Worm (Caenorhabditis elegans) whole organism, early embryonic: ENCODE results near the gene nhr-131.

Source experiments
- B0310.2 ChIP-seq: sonication (generic microtip); optimal IDR thresholded peaks from 2 replicates; lab custom pipeline; 2016; ENCODE audit warnings: mild to moderate bottlenecking, missing genetic modification characterization, missing compliant biosample characterization
- F13C5.2 ChIP-seq: sonication (generic microtip); optimal IDR thresholded peaks from 2 replicates; lab custom pipeline; 2017; ENCODE audit warnings: mild to moderate bottlenecking, missing genetic modification characterization, inconsistent platforms, missing compliant biosample characterization
- aly-1 ChIP-seq: sonication (generic microtip); optimal IDR thresholded peaks from 2 replicates; lab custom pipeline; 2016; ENCODE audit warnings: missing genetic modification characterization, missing compliant biosample characterization
- ama-1 ChIP-seq: fragments of 150-350 bp; optimal IDR thresholded peaks from 2 replicates; lab custom pipeline; 2014
- ceh-13 ChIP-seq: fragments of 200-800 bp; sonication (Bioruptor generic); optimal IDR thresholded peaks from 2 replicates; lab custom pipeline; 2018; ENCODE audit warnings: mild to moderate bottlenecking, missing genetic modification characterization, missing compliant biosample characterization
- ceh-36 ChIP-seq: sonication (generic microtip); optimal IDR thresholded peaks from 2 replicates; lab custom pipeline; 2016; ENCODE audit warnings: missing genetic modification characterization, inconsistent platforms, missing compliant biosample characterization
- ets-7 ChIP-seq: sonication (generic microtip); optimal IDR thresholded peaks from 2 replicates; lab custom pipeline; 2016; ENCODE audit warnings: missing genotype, missing genetic modification characterization, missing compliant biosample characterization
- flt-1 ChIP-seq: fragments of 200-800 bp; sonication (Bioruptor generic); IDR thresholded peaks from 2 replicates; pipeline ENCODE4 v1.3.6; 2022; ENCODE audit warnings: missing genetic modification characterization, missing compliant biosample characterization
- hmbx-1 ChIP-seq: sonication (generic microtip); optimal IDR thresholded peaks from 2 replicates; lab custom pipeline; 2016; ENCODE audit warnings: mild to moderate bottlenecking, missing genetic modification characterization, missing compliant biosample characterization
- hmg-4 ChIP-seq: fragments of 200-800 bp; sonication (Bioruptor generic); optimal IDR thresholded peaks from 2 replicates; lab custom pipeline; 2018; ENCODE audit warnings: mild to moderate bottlenecking, missing genetic modification characterization, missing compliant biosample characterization
- hnd-1 ChIP-seq: sonication (generic microtip); optimal IDR thresholded peaks from 2 replicates; lab custom pipeline; 2016; ENCODE audit warnings: missing genetic modification characterization, missing compliant biosample characterization
- pes-1 ChIP-seq: fragments of 200-800 bp; sonication (Bioruptor generic); IDR thresholded peaks from 2 replicates; pipeline ENCODE4 v1.3.6; 2022; ENCODE audit warnings: missing genetic modification reagents, missing genetic modification characterization, missing compliant biosample characterization
- scrt-1 ChIP-seq: fragments of 200-800 bp; sonication (Bioruptor generic); IDR thresholded peaks from 2 replicates; pipeline ENCODE4 v1.3.6; 2022; ENCODE audit warnings: missing genetic modification characterization, missing compliant biosample characterization
- sea-1 ChIP-seq: fragments of 200-800 bp; sonication (Bioruptor generic); conservative IDR thresholded peaks from 2 replicates; pipeline ENCODE4 v1.3.6; 2022; ENCODE audit warnings: missing genetic modification characterization, missing compliant biosample characterization
- tbx-11 ChIP-seq: fragments of 200-800 bp; sonication (Bioruptor generic); IDR thresholded peaks from 2 replicates; pipeline ENCODE4 v1.3.6; 2022; ENCODE audit warnings: missing genetic modification characterization, missing compliant biosample characterization
- tbx-37 ChIP-seq: fragments of 200-800 bp; sonication (Bioruptor generic); conservative IDR thresholded peaks from 2 replicates; pipeline ENCODE4 v1.3.6; 2022; ENCODE audit warnings: missing genetic modification reagents, missing genetic modification characterization, missing compliant biosample characterization
- tra-4 ChIP-seq: sonication (generic microtip); optimal IDR thresholded peaks from 2 replicates; lab custom pipeline; 2017; ENCODE audit warnings: missing genetic modification characterization, missing compliant biosample characterization

The nhr-131 gene

ce11 chrV:494284-494683 is at the start of gene nhr-131:
TSS of gene nhr-131 (plus strand) at chrV:494370.
- TF ChIP-seq hmbx-1 (tag; lab: Kevin White, UChicago) (no peak), flt-1 (GFP tag; lab: Robert Waterston, UW) (no peak), ama-1 (no peak)

ce11 chrV:446574-446973 is 47.6 kb upstream of the nhr-131 start, which contains the start of gene srh-34:
TSS of gene srh-34 (minus strand) at chrV:446674.
- TF ChIP-seq tra-4 (no peak), aly-1 (tag; lab: Kevin White, UChicago) (no peak), hmg-4 (GFP tag; lab: Kevin White, UChicago) (no peak), flt-1 (GFP tag; lab: Robert Waterston, UW) (no peak), scrt-1 (GFP tag; lab: Robert Waterston, UW) (no peak), B0310.2 (tag; lab: Kevin White, UChicago) (no peak), ceh-13 (GFP tag; lab: Kevin White, UChicago) (no peak), ama-1 (no peak), hmbx-1 (tag; lab: Kevin White, UChicago) (no peak), ets-7 (no peak), ceh-36 (tag; lab: Kevin White, UChicago) (no peak), pes-1 (GFP tag; lab: Robert Waterston, UW) (no peak), hnd-1 (tag; lab: Kevin White, UChicago) (no peak), tbx-37 (GFP tag; lab: Robert Waterston, UW) (no peak), tbx-11 (GFP tag; lab: Robert Waterston, UW) (no peak), F13C5.2 (no peak), sea-1 (GFP tag; lab: Robert Waterston, UW) (no peak)

DNA sequence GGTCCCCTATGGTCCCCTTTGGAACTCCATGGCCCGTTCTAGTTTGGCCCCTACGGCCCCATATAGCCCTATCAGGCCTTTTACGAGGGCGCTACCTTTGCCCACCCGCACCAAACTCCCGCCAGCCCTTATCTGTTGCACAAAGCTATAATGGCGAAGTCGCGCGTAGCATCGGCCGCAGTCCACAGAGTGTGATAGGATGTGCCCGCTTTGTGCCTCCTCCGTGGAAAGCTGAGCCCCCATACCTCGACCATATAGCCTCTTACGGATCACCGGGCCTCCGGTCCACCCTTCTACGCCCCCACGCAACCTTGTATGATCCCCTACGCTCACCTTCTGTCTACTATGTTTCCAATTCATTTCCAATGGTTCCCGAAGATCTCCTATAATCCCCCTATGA is 47.2 kb upstream of the nhr-131 start:
- no peak for TF ChIP-seq ama-1
- TF ChIP-seq hmg-4 (GFP tag; lab: Kevin White, UChicago) = peak; percentile 23

DNA sequence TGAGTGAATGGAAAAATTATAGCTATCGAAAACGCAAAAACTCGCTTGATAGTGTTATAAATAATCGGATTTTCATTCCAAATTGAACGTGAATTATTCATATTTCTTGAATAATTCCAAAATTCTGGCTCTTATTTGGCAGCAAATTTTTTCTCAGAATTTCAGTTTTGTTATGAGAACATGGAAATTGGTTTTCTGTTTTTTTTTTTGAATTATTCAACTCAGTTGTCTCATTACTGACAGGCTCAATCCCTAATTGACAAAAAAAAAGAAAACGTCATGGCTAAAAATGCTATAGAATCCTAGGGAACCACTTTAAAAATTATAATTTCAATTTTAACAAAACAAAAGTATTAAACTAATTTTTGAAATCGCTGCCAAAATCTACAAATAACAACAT is 45.0 kb upstream of the nhr-131 start, which contains the start of gene srh-35:
Gene srh-35 (minus strand): TSS at position 101 of the 400 bp plus-strand sequence.
- TF ChIP-seq tbx-11 (GFP tag; lab: Robert Waterston, UW) (no peak), sea-1 (GFP tag; lab: Robert Waterston, UW) (no peak), scrt-1 (GFP tag; lab: Robert Waterston, UW) (no peak), B0310.2 (tag; lab: Kevin White, UChicago) (no peak), ceh-36 (tag; lab: Kevin White, UChicago) (no peak), pes-1 (GFP tag; lab: Robert Waterston, UW) (no peak), F13C5.2 (no peak), aly-1 (tag; lab: Kevin White, UChicago) (no peak)

DNA sequence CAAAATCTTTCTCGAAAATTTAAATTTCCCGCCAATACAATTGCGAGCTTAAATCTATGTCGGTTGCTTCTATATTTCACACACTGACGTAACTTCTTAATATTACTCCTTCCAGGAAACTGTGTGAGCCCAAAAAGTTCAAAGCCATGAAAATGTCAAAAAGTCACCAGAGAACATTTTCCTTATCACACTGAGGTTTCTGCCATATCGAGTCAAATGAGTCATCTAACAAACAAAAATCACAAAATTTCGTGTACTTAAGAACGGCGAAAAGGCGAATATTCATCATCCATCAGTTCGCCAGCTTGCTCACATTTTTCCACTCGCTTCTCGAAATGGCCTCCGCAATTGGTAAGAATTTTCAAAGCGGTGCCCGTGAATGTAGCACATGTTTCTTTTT is 44.5 kb upstream of the nhr-131 start, which contains the start of gene M02H5.8:
Gene M02H5.8 (plus strand): TSS at position 297 of the 400 bp plus-strand sequence.
- no peak for TF ChIP-seq tbx-37 (GFP tag; lab: Robert Waterston, UW)
- no peak for TF ChIP-seq hmbx-1 (tag; lab: Kevin White, UChicago)
- TF ChIP-seq F13C5.2 = no peak
- TF ChIP-seq ceh-13 (GFP tag; lab: Kevin White, UChicago) = no peak
- TF ChIP-seq ets-7 = no peak
- no peak for TF ChIP-seq hmg-4 (GFP tag; lab: Kevin White, UChicago)
- no peak for TF ChIP-seq ceh-36 (tag; lab: Kevin White, UChicago)
- TF ChIP-seq pes-1 (GFP tag; lab: Robert Waterston, UW) = no peak
- no peak for TF ChIP-seq aly-1 (tag; lab: Kevin White, UChicago)
- no peak for TF ChIP-seq scrt-1 (GFP tag; lab: Robert Waterston, UW)
- TF ChIP-seq ama-1 = no peak
- no peak for TF ChIP-seq sea-1 (GFP tag; lab: Robert Waterston, UW)
- no peak for TF ChIP-seq tra-4
- TF ChIP-seq B0310.2 (tag; lab: Kevin White, UChicago) = no peak
- no peak for TF ChIP-seq hnd-1 (tag; lab: Kevin White, UChicago)
- TF ChIP-seq flt-1 (GFP tag; lab: Robert Waterston, UW) = no peak

- TF ChIP-seq pes-1 (GFP tag; lab: Robert Waterston, UW) (no peak), hmg-4 (GFP tag; lab: Kevin White, UChicago) (no peak), F13C5.2 (no peak), scrt-1 (GFP tag; lab: Robert Waterston, UW) (no peak), ama-1 (no peak), hmbx-1 (tag; lab: Kevin White, UChicago) (no peak), hnd-1 (tag; lab: Kevin White, UChicago) (no peak), B0310.2 (tag; lab: Kevin White, UChicago) (no peak), tbx-37 (GFP tag; lab: Robert Waterston, UW) (no peak)
Measured at ce11 chrV:450757-451501, 43.2 kb upstream of the nhr-131 start, which contains the start of gene nhr-123. TSS of gene nhr-123 (plus strand) at chrV:451451.

DNA sequence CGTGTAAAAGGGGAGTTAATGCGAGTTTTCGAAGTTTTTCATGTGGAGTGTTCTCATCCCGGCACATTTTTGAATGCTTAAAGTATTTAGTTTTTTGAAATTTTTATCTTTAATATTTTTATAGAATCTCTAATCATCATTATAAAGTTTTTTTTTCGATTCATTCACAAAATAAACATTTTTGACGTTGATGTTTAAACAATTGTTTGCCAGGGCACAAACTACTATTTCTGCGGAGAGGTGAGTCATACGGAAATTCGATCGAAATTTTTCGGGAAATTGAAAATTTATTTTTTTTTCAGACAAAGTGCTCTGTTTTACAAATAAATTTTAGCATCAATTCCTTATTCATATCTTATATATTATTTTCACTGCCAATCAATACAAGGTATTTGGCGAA is 40.6 kb upstream of the nhr-131 start, which contains the start of gene nhr-98:
Gene nhr-98 (plus strand): TSS at position 301 of the 400 bp plus-strand sequence.
- no peak for TF ChIP-seq ceh-13 (GFP tag; lab: Kevin White, UChicago)
- no peak for TF ChIP-seq ama-1
- TF ChIP-seq scrt-1 (GFP tag; lab: Robert Waterston, UW) = no peak
- TF ChIP-seq flt-1 (GFP tag; lab: Robert Waterston, UW) = no peak
- no peak for TF ChIP-seq aly-1 (tag; lab: Kevin White, UChicago)
- TF ChIP-seq hmg-4 (GFP tag; lab: Kevin White, UChicago) = no peak
- TF ChIP-seq pes-1 (GFP tag; lab: Robert Waterston, UW) = no peak
- no peak for TF ChIP-seq ets-7
- TF ChIP-seq B0310.2 (tag; lab: Kevin White, UChicago) = no peak
- no peak for TF ChIP-seq hnd-1 (tag; lab: Kevin White, UChicago)
- TF ChIP-seq F13C5.2 = no peak
- no peak for TF ChIP-seq sea-1 (GFP tag; lab: Robert Waterston, UW)
